Fruit fly (Drosophila melanogaster): ENCODE measurements around the gene beta-Man.

dm6 chr3R:4174470-4174869 is 22.5 kb upstream of the beta-Man start, which contains the start of gene CG12581:
- TF ChIP-seq usp (GFP tag; optimal IDR thresholded peaks at IDR 0.05) (no peak), CG8478 (optimal IDR thresholded peaks at IDR 0.05) (no peak)

Data from whole organism.